Worm (Caenorhabditis elegans) whole organism, L2 larva: ENCODE measurements around the gene str-150.

ENCODE experiments used
- C34F6.9 ChIP-seq: fragments of 150-350 bp; optimal IDR thresholded peaks from 2 replicates; lab custom pipeline; 2014; ENCODE audit warnings: missing biosample characterization, missing genetic modification characterization
- R02D3.7 ChIP-seq: fragments of 150-350 bp; optimal IDR thresholded peaks from 2 replicates; lab custom pipeline; 2014; ENCODE audit warnings: missing biosample characterization, missing genetic modification characterization
- Y55F3AM.14 ChIP-seq: fragments of 200-800 bp; sonication (Bioruptor generic); optimal IDR thresholded peaks from 2 replicates; lab custom pipeline; 2018; ENCODE audit warnings: mild to moderate bottlenecking, missing genetic modification characterization, missing compliant biosample characterization
- ZK546.5 ChIP-seq: sonication (generic microtip); optimal IDR thresholded peaks from 2 replicates; lab custom pipeline; 2017; ENCODE audit warnings: missing biosample characterization, missing genetic modification characterization
- alr-1 ChIP-seq: fragments of 150-350 bp; optimal IDR thresholded peaks from 2 replicates; lab custom pipeline; 2014; ENCODE audit warnings: missing biosample characterization, missing genetic modification characterization
- aly-2 ChIP-seq: fragments of 150-350 bp; optimal IDR thresholded peaks from 2 replicates; lab custom pipeline; 2014; ENCODE audit warnings: missing biosample characterization, missing genetic modification characterization
- ama-1 ChIP-seq: fragments of 150-350 bp; optimal IDR thresholded peaks from 2 replicates; lab custom pipeline; 2018; ENCODE audit warnings: inconsistent platforms
- blmp-1 ChIP-seq: sonication (generic microtip); optimal IDR thresholded peaks from 2 replicates; lab custom pipeline; 2017; ENCODE audit warnings: missing genetic modification characterization, mild to moderate bottlenecking, missing compliant biosample characterization, antibody characterized with exemption, moderate library complexity; ENCODE audit not compliant: insufficient read depth
- ceh-16 ChIP-seq: fragments of 150-350 bp; optimal IDR thresholded peaks from 2 replicates; lab custom pipeline; 2014; ENCODE audit warnings: missing biosample characterization, missing genetic modification characterization
- ceh-82 ChIP-seq: fragments of 150-350 bp; optimal IDR thresholded peaks from 2 replicates; lab custom pipeline; 2014; ENCODE audit warnings: missing biosample characterization, missing genetic modification characterization
- dmd-4 ChIP-seq: sonication (generic microtip); optimal IDR thresholded peaks from 2 replicates; lab custom pipeline; 2017; ENCODE audit warnings: missing biosample characterization, missing genetic modification characterization
- egl-27 ChIP-seq: sonication (generic microtip); optimal IDR thresholded peaks from 3 replicates; lab custom pipeline; 2017; ENCODE audit warnings: missing biosample characterization, missing genetic modification reagents, missing genetic modification characterization
- elt-1 ChIP-seq: fragments of 150-350 bp; optimal IDR thresholded peaks from 2 replicates; lab custom pipeline; 2014; ENCODE audit warnings: missing biosample characterization, missing genetic modification characterization
- elt-3 ChIP-seq: sonication (generic microtip); optimal IDR thresholded peaks from 2 replicates; lab custom pipeline; 2017; ENCODE audit warnings: missing biosample characterization, missing genetic modification characterization
- fos-1 ChIP-seq: fragments of 150-350 bp; optimal IDR thresholded peaks from 2 replicates; lab custom pipeline; 2014; ENCODE audit warnings: missing biosample characterization, missing genetic modification characterization
- lin-13 ChIP-seq: fragments of 150-350 bp; optimal IDR thresholded peaks from 2 replicates; lab custom pipeline; 2014; ENCODE audit warnings: missing biosample characterization, missing genetic modification reagents, missing genetic modification characterization
- lin-39 ChIP-seq: fragments of 150-350 bp; optimal IDR thresholded peaks from 2 replicates; lab custom pipeline; 2014; ENCODE audit warnings: missing biosample characterization, missing genetic modification reagents, missing genetic modification characterization
- lsy-2 ChIP-seq, 2 experiments: fragments of 150-350 bp in 1 of 2; sonication (generic microtip) in 1 of 2; optimal IDR thresholded peaks; 2 replicates each; lab custom pipeline; 2014 to 2017; ENCODE audit warnings: missing biosample characterization in 2 of 2, missing genetic modification characterization in 2 of 2
- mbf-1 ChIP-seq: sonication (generic microtip); optimal IDR thresholded peaks from 2 replicates; lab custom pipeline; 2017; ENCODE audit warnings: missing biosample characterization, missing genetic modification characterization
- mdl-1 ChIP-seq, 2 experiments: fragments of 150-350 bp in 1 of 2; sonication (generic microtip) in 1 of 2; optimal IDR thresholded peaks; 2 replicates each; lab custom pipeline; 2017; ENCODE audit warnings: missing biosample characterization in 2 of 2, missing genetic modification characterization in 2 of 2
- nhr-10 ChIP-seq: sonication (generic microtip); optimal IDR thresholded peaks from 2 replicates; lab custom pipeline; 2017; ENCODE audit warnings: missing biosample characterization, missing genetic modification characterization
- nhr-12 ChIP-seq: fragments of 150-350 bp; optimal IDR thresholded peaks from 2 replicates; lab custom pipeline; 2014; ENCODE audit warnings: missing biosample characterization, missing genetic modification characterization
- nhr-21 ChIP-seq: fragments of 150-350 bp; optimal IDR thresholded peaks from 2 replicates; lab custom pipeline; 2014; ENCODE audit warnings: missing biosample characterization, missing genetic modification characterization
- nhr-23 ChIP-seq: fragments of 150-350 bp; optimal IDR thresholded peaks from 2 replicates; lab custom pipeline; 2014; ENCODE audit warnings: missing biosample characterization, missing genetic modification reagents, missing genetic modification characterization
- nhr-25 ChIP-seq: fragments of 150-350 bp; sonication (generic microtip); optimal IDR thresholded peaks from 3 replicates; lab custom pipeline; 2014; ENCODE audit warnings: missing biosample characterization, missing genetic modification characterization
- nhr-77 ChIP-seq: fragments of 150-350 bp; optimal IDR thresholded peaks from 2 replicates; lab custom pipeline; 2014; ENCODE audit warnings: missing biosample characterization, missing genetic modification characterization
- peb-1 ChIP-seq: fragments of 150-350 bp; optimal IDR thresholded peaks from 2 replicates; lab custom pipeline; 2014; ENCODE audit warnings: missing biosample characterization, missing genetic modification characterization
- skn-1 ChIP-seq: sonication (generic microtip); optimal IDR thresholded peaks from 2 replicates; lab custom pipeline; 2017; ENCODE audit warnings: missing biosample characterization, missing genetic modification characterization
- sma-3 ChIP-seq: sonication (generic microtip); optimal IDR thresholded peaks from 2 replicates; lab custom pipeline; 2016; ENCODE audit warnings: missing genetic modification reagents, missing genetic modification characterization, missing compliant biosample characterization
- snpc-4 ChIP-seq: fragments of 150-350 bp; optimal IDR thresholded peaks from 2 replicates; lab custom pipeline; 2014; ENCODE audit warnings: missing biosample characterization, missing genetic modification characterization
- ztf-1 ChIP-seq: fragments of 200-800 bp; sonication (Bioruptor generic); conservative IDR thresholded peaks from 2 replicates; pipeline ENCODE4 v1.3.6; 2022; ENCODE audit warnings: missing genetic modification characterization, missing compliant biosample characterization
- ztf-11 ChIP-seq: sonication (generic microtip); optimal IDR thresholded peaks from 2 replicates; lab custom pipeline; 2017; ENCODE audit warnings: missing biosample characterization, missing genetic modification characterization
- ztf-4 ChIP-seq: fragments of 150-350 bp; optimal IDR thresholded peaks from 2 replicates; lab custom pipeline; 2014; ENCODE audit warnings: missing biosample characterization, missing genetic modification characterization

Gene str-150

ce11 chrV:16617462-16617861 lies 34.4 kb downstream of the str-150 start, which contains the start of gene Y70C5A.4:
Gene Y70C5A.4 (plus strand): TSS chrV:16617762.
- TF ChIP-seq elt-1 (no peak), aly-2 (no peak), nhr-23 (no peak), R02D3.7 (tag; lab: Kevin White, UChicago) (no peak), ztf-4 (tag; lab: Kevin White, UChicago) (no peak)

ce11 chrV:16620874-16621273 lies 37.8 kb downstream of the str-150 start, which contains the start of gene Y70C5A.3:
Gene Y70C5A.3 (minus strand): TSS chrV:16620923.
- peak; percentile 22 for TF ChIP-seq fos-1
- no peak for TF ChIP-seq sma-3 (GFP tag; lab: Kevin White, UChicago)
- TF ChIP-seq nhr-25 (tag; lab: Kevin White, UChicago) = no peak
- TF ChIP-seq ZK546.5 = no peak
- TF ChIP-seq, all 48 proteins: peak for 1

- no peak for TF ChIP-seq ceh-16
- no peak for TF ChIP-seq ztf-11 (tag; lab: Kevin White, UChicago)
- no peak for TF ChIP-seq alr-1 (tag; lab: Kevin White, UChicago)
- no peak for TF ChIP-seq lin-13 (GFP tag; lab: Kevin White, UChicago)
- no peak for TF ChIP-seq nhr-10
- no peak for TF ChIP-seq nhr-77
- no peak for TF ChIP-seq snpc-4 (tag; lab: Kevin White, UChicago)
- no peak for TF ChIP-seq aly-2
- TF ChIP-seq elt-1 = no peak
- no peak for TF ChIP-seq fos-1
- no peak for TF ChIP-seq mbf-1
- TF ChIP-seq blmp-1 (tag; lab: Kevin White, UChicago) = no peak
- no peak for TF ChIP-seq peb-1 (tag; lab: Kevin White, UChicago)
- TF ChIP-seq nhr-25 (tag; lab: Kevin White, UChicago) = no peak
- TF ChIP-seq R02D3.7 (tag; lab: Kevin White, UChicago) = no peak
- no peak for TF ChIP-seq mdl-1 (tag; optimal IDR thresholded peaks at IDR 0.05; lab: Kevin White, UChicago)
- TF ChIP-seq lin-39 (tag; lab: Kevin White, UChicago) = no peak
- TF ChIP-seq ama-1 (lab: Kevin White, UChicago) = no peak
Observed at ce11 chrV:16621894-16622293, 38.8 kb downstream of the str-150 start.

DNA sequence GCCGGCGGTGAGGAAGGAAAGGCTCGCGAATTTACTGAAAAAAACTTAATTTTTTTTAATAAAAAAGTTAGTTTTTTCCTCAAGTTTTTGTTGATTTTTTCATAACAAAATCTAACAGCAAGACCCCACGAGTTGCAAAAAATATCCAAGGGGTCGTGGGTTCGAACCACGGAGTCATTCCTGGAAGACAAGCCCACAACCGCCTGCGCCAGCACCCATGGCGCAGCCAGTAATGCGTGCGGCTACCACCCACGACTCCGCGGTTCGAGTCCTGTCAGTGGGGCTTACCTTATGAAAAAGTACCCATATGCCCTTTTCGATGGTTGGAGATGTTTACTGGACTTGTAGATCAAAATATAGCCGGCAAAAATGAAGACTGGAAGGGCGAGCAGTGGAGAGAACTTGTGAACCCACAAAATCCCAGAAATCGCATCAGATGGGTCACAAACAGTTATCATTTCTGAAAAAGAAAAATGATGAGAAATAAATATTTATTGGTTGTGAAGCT lies 39.7 kb downstream of the str-150 start, which contains the start of gene Y70C5A.2:
Gene Y70C5A.2, minus strand, starts transcription at position 458 of the 508 bp plus-strand sequence.
- TF ChIP-seq nhr-23 = no peak
- no peak for TF ChIP-seq nhr-12 (tag; lab: Kevin White, UChicago)

ce11 chrV:16627962-16628361 lies 44.9 kb downstream of the str-150 start, which contains the start of gene oac-53:
Gene oac-53 (minus strand): TSS chrV:16627970.
- TF ChIP-seq fos-1 (peak; percentile 69), lsy-2 (tag; optimal IDR thresholded peaks at IDR 0.05; lab: Kevin White, UChicago) (no peak)

ce11 chrV:16628991-16629390 lies 45.9 kb downstream of the str-150 start, which contains the start of gene W06G6.2:
Gene W06G6.2 (plus strand): TSS chrV:16629291.
- TF ChIP-seq fos-1 (no peak), elt-1 (no peak), Y55F3AM.14 (no peak), C34F6.9 (tag; lab: Kevin White, UChicago) (no peak), dmd-4 (no peak), nhr-21 (tag; lab: Kevin White, UChicago) (no peak), egl-27 (no peak), ztf-4 (tag; lab: Kevin White, UChicago) (no peak), skn-1 (tag; lab: Kevin White, UChicago) (no peak), elt-3 (tag; lab: Kevin White, UChicago) (no peak), blmp-1 (tag; lab: Kevin White, UChicago) (no peak)

- TF ChIP-seq ztf-1 (GFP tag; lab: Robert Waterston, UW) (no peak), elt-3 (tag; lab: Kevin White, UChicago) (no peak), blmp-1 (tag; lab: Kevin White, UChicago) (no peak), aly-2 (no peak), ceh-82 (tag; lab: Kevin White, UChicago) (no peak)
Observed at ce11 chrV:16629600-16629999, 46.5 kb downstream of the str-150 start, which contains the start of gene srd-21. Gene srd-21 (plus strand): TSS chrV:16629900.
